Fruit fly (Drosophila melanogaster) Kc167 (cell line): ENCODE measurements around the gene mamo.

ENCODE experiments used
- Myc ChIP-seq: fragments of >200 bp; optimal IDR thresholded peaks from 2 replicates; lab custom pipeline; 2017; ENCODE audit warnings: missing external identifiers
- h ChIP-seq: fragments of >200 bp; optimal IDR thresholded peaks from 3 replicates; lab custom pipeline; 2018; ENCODE audit warnings: missing external identifiers
- psq ChIP-seq: fragments of >200 bp; optimal IDR thresholded peaks from 2 replicates; lab custom pipeline; 2017; ENCODE audit warnings: missing external identifiers

DNA sequence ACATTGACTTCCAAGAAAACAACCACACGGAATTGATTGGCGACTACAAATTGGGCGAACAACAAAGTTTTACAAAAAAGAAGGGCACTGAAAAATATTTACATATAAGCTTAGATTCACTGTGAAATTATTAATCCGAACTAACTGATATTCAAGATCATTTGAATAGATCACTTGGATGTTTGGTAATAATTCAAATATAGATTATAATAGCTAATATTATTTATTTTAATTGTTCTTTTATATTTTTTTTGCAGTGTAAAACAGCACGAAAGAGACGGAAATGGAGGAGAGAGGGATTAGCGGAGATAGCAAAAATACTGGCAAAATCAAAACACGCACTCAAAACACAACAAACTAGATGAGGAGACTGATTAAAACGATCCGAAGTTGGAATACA is 152.1 kb downstream of the mamo start:
- TF ChIP-seq h (lab: Kevin White, UChicago): no peak
- no peak for TF ChIP-seq Myc (lab: Kevin White, UChicago)
- no peak for TF ChIP-seq psq (lab: Kevin White, UChicago)
